Worm (Caenorhabditis elegans): ENCODE results near the gene pals-37.

DNA sequence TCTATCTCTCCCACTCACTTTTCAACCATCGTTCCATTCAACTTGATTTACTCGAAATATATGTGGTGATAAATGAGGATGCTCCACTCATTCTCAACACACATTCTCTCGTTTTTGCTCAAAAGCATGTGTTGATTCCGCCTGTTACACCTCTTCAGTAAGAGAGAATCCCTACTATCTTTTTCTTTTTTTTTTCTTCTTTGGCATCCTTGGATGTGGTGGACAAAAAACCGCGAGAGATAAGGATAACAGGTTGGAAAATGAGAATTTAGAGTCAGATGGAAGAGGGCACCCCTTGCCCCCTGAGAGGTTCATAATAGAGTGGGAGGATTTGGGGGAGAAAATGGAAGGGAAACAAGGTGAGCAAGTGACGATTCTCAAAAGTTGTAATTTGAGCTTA lies 37.7 kb upstream of the pals-37 start:
- no peak for TF ChIP-seq sem-4 (tag; optimal IDR thresholded peaks at IDR 0.05)
- no peak for TF ChIP-seq aly-2 (tag; optimal IDR thresholded peaks at IDR 0.05)
- TF ChIP-seq elt-3 (tag; optimal IDR thresholded peaks at IDR 0.05) = no peak
- TF ChIP-seq snpc-4 (tag; optimal IDR thresholded peaks at IDR 0.05) = no peak
- TF ChIP-seq peb-1 (tag; optimal IDR thresholded peaks at IDR 0.05) = no peak
- no peak for TF ChIP-seq nhr-77 (tag; optimal IDR thresholded peaks at IDR 0.05)
- no peak for TF ChIP-seq nhr-23 (tag; optimal IDR thresholded peaks at IDR 0.05)
- no peak for TF ChIP-seq skn-1 (tag; optimal IDR thresholded peaks at IDR 0.05)
- no peak for TF ChIP-seq elt-1 (tag; optimal IDR thresholded peaks at IDR 0.05)
- no peak for TF ChIP-seq egl-27 (tag; optimal IDR thresholded peaks at IDR 0.05)
- TF ChIP-seq F13H6.1 (tag; optimal IDR thresholded peaks at IDR 0.05) = peak; percentile 59
- TF ChIP-seq nhr-11 (tag; optimal IDR thresholded peaks at IDR 0.05) = no peak
- TF ChIP-seq ztf-11 (tag; optimal IDR thresholded peaks at IDR 0.05) = no peak

Data from whole organism, L2 larva.